Fruit fly (Drosophila melanogaster): ENCODE measurements around the gene CG11911.

CG11911 gene

DNA sequence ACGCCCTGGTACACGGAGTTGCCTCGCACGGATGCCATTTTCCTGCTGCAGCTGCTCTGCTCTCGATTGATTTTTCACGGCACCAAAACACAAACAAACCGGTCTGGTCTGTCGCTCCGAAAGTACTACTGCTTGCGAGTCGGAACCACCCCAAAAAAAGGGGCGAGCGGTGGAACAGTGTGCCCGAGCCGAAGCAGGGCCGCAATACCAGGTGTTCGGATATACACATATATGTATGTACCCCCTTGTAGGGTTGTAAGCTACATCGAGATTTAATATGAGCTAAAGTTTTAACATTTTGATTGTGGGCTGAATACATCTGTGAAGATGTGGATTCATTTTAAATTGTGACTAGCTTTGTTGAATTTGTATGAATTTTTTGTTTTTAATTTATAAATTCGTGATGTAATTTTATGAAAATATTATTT is 35.4 kb downstream of the CG11911 start (continued):
- TF ChIP-seq CG9797 (GFP tag; optimal IDR thresholded peaks at IDR 0.05) (peak; percentile 93), NK7.1 (GFP tag; optimal IDR thresholded peaks at IDR 0.05) (no peak), CG3995 (GFP tag; optimal IDR thresholded peaks at IDR 0.05) (no peak), btn (GFP tag; optimal IDR thresholded peaks at IDR 0.05) (peak; percentile 26), Spps (tag; optimal IDR thresholded peaks at IDR 0.05) (peak; percentile 38), CG31224 (GFP tag; IDR thresholded peaks at IDR 0.05) (no peak), nerfin-2 (GFP tag; IDR thresholded peaks at IDR 0.05; ENCODE audit: partially characterized antibody) (no peak), CG10431 (GFP tag; optimal IDR thresholded peaks at IDR 0.05) (peak; percentile 62), CG8765 (GFP tag; IDR thresholded peaks at IDR 0.05) (no peak), slbo (GFP tag; IDR thresholded peaks at IDR 0.05) (peak; percentile 61), wdn (GFP tag; IDR thresholded peaks at IDR 0.05) (0 out of 2 replicates have a peak, but pooled peaks have one; percentile 27), Oli (tag; optimal IDR thresholded peaks at IDR 0.05) (peak; percentile 52), Xbp1 (GFP tag; optimal IDR thresholded peaks at IDR 0.05) (peak; percentile 29), CG10366 (GFP tag; IDR thresholded peaks at IDR 0.05) (no peak), CG2678 (tag; optimal IDR thresholded peaks at IDR 0.05) (peak; percentile 69), CG34422 (GFP tag; IDR thresholded peaks at IDR 0.05) (peak; percentile 58; the same call in 1 of the 3 replicates), CG6272 (GFP tag; IDR thresholded peaks at IDR 0.05) (no peak), CG7928 (GFP tag; optimal IDR thresholded peaks at IDR 0.05) (no peak), Kr (GFP tag; optimal IDR thresholded peaks at IDR 0.05) (no peak), C15 (GFP tag; IDR thresholded peaks at IDR 0.05) (no peak), ash1 (GFP tag; optimal IDR thresholded peaks at IDR 0.05) (no peak), Hsf (GFP tag; optimal IDR thresholded peaks at IDR 0.05) (peak; percentile 28), CG4404 (GFP tag; IDR thresholded peaks at IDR 0.05) (no peak), Lim3 (GFP tag; IDR thresholded peaks at IDR 0.05) (no peak), CG17385 (GFP tag; optimal IDR thresholded peaks at IDR 0.05) (peak; percentile 48), CG13894 (tag; optimal IDR thresholded peaks at IDR 0.05) (peak; percentile 84), CG12391 (tag; optimal IDR thresholded peaks at IDR 0.05) (peak; percentile 65), Dad (GFP tag; optimal IDR thresholded peaks at IDR 0.05) (peak; percentile 5), CG4282 (GFP tag; optimal IDR thresholded peaks at IDR 0.05) (no peak), bsh (GFP tag; optimal IDR thresholded peaks at IDR 0.05) (peak in 1 of 2 experiments; percentile 60), CG34224 (GFP tag; IDR thresholded peaks at IDR 0.05; ENCODE audit: partially characterized antibody) (peak; percentile 26; the same call in 1 of the 3 replicates), twi (tag; optimal IDR thresholded peaks at IDR 0.05) (no peak), CG15696 (tag; optimal IDR thresholded peaks at IDR 0.05) (peak; percentile 7), her (GFP tag; optimal IDR thresholded peaks at IDR 0.05) (peak; percentile 47), Chrac-16 (GFP tag; optimal IDR thresholded peaks at IDR 0.05) (peak; percentile 19), CG10979 (tag; optimal IDR thresholded peaks at IDR 0.05) (peak; percentile 33), dati (GFP tag; IDR thresholded peaks at IDR 0.05) (no peak), CG9609 (GFP tag; optimal IDR thresholded peaks at IDR 0.05) (no peak), CG7556 (GFP tag; optimal IDR thresholded peaks at IDR 0.05) (peak; percentile 43), run (tag; optimal IDR thresholded peaks at IDR 0.05) (no peak), Hr39 (optimal IDR thresholded peaks at IDR 0.05) (no peak), CG32772 (GFP tag; IDR thresholded peaks at IDR 0.05) (no peak), sd (tag; optimal IDR thresholded peaks at IDR 0.05) (peak; percentile 25), ac (GFP tag; optimal IDR thresholded peaks at IDR 0.05) (peak; percentile 19), Ptx1 (GFP tag; IDR thresholded peaks at IDR 0.05) (peak; percentile 45; the same call in 1 of the 2 replicates), Pdp1 (GFP tag; optimal IDR thresholded peaks at IDR 0.05) (peak; percentile 23 to 26), dmrt11E (tag; optimal IDR thresholded peaks at IDR 0.05) (peak; percentile 18), Ets97D (GFP tag; optimal IDR thresholded peaks at IDR 0.05) (peak; percentile 76), dpn (GFP tag; optimal IDR thresholded peaks at IDR 0.05) (peak; percentile 24 to 32), nerfin-1 (tag; optimal IDR thresholded peaks at IDR 0.05) (peak; percentile 22), eve (GFP tag; optimal IDR thresholded peaks at IDR 0.05) (no peak)
